Worm (Caenorhabditis elegans): ENCODE results near the gene srv-26.
A peak's percentile ranks its signal among the peaks of the same experiment; 100 is the strongest.

Gene srv-26

ce11 chrIV:6303642-6304041 lies 2.0 kb upstream of the srv-26 start, which contains the start of gene srv-25:
srv-25 (minus strand) TSS chrIV:6303742.
- TF ChIP-seq ceh-20 (GFP tag; IDR thresholded peaks at IDR 0.05) (no peak), saeg-2 (GFP tag; IDR thresholded peaks at IDR 0.05) (no peak), rbr-2 (tag; optimal IDR thresholded peaks at IDR 0.05) (no peak), ztf-11 (tag; optimal IDR thresholded peaks at IDR 0.05) (no peak)

- TF ChIP-seq D1046.2 (GFP tag; IDR thresholded peaks at IDR 0.05) (no peak), unc-62 (GFP tag; optimal IDR thresholded peaks at IDR 0.05 in 1 of 2) (peak in 1 of 2 experiments; percentile 96), unc-62 (tag; optimal IDR thresholded peaks at IDR 0.05) (no peak)
Observed at ce11 chrIV:6299523-6299922, 2.1 kb downstream of the srv-26 start.

- no peak for TF ChIP-seq daf-8 (GFP tag; IDR thresholded peaks at IDR 0.05)
- no peak for TF ChIP-seq nhr-28 (tag; optimal IDR thresholded peaks at IDR 0.05)
- no peak for TF ChIP-seq R02D3.7 (tag; optimal IDR thresholded peaks at IDR 0.05)
- no peak for TF ChIP-seq F26F4.8 (GFP tag; conservative IDR thresholded peaks at IDR 0.05)
- no peak for TF ChIP-seq lin-38 (GFP tag; IDR thresholded peaks at IDR 0.05)
- no peak for TF ChIP-seq aha-1 (tag)
- TF ChIP-seq ZK546.5 (tag; optimal IDR thresholded peaks at IDR 0.05): no peak
- no peak for TF ChIP-seq saeg-2 (GFP tag; IDR thresholded peaks at IDR 0.05)
- no peak for TF ChIP-seq egl-27 (tag; optimal IDR thresholded peaks at IDR 0.05)
- TF ChIP-seq gei-8 (GFP tag; optimal IDR thresholded peaks at IDR 0.05): no peak
- no peak for TF ChIP-seq fos-1 (tag; optimal IDR thresholded peaks at IDR 0.05)
- no peak for TF ChIP-seq zip-2 (tag; optimal IDR thresholded peaks at IDR 0.05)
- no peak for TF ChIP-seq attf-4 (tag; optimal IDR thresholded peaks at IDR 0.05)
- TF ChIP-seq dmd-8 (GFP tag; IDR thresholded peaks at IDR 0.05): no peak
- no peak for TF ChIP-seq nhr-10 (tag; optimal IDR thresholded peaks at IDR 0.05)
- TF ChIP-seq madf-5 (GFP tag; IDR thresholded peaks at IDR 0.05): no peak
- TF ChIP-seq pha-4 (GFP tag; IDR thresholded peaks at IDR 0.05): no peak
- no peak for TF ChIP-seq pha-4 (tag; optimal IDR thresholded peaks at IDR 0.05)
- TF ChIP-seq sdz-12 (GFP tag; optimal IDR thresholded peaks at IDR 0.05): no peak
Observed at ce11 chrIV:6298253-6298652, 3.4 kb downstream of the srv-26 start, which contains the start of gene srv-27. srv-27 (minus strand) TSS chrIV:6298353.

DNA sequence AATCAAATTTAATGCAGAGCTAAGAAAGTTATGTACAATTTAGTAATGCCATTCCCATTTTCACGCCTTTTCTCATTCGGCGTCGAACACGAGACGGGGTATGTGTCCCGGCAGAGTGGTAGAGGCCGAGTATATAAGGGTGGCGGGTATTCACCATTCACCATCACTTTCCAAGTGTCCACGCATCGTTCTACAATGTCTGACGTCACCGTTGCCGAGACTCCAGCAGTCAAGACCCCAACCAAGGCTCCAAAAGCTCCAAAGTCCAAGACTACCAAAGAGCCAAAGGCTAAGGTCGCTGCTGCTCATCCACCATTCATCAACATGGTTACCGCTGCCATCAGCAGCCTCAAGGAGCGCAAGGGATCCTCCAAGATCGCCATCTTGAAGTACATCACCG lies 7.6 kb downstream of the srv-26 start, which contains the start of gene hil-2:
Gene hil-2, plus strand, starts transcription at position 160 of the 400 bp plus-strand sequence.
- no peak for TF ChIP-seq dmd-6 (GFP tag; IDR thresholded peaks at IDR 0.05)
- TF ChIP-seq zip-2 (tag; optimal IDR thresholded peaks at IDR 0.05): no peak
- TF ChIP-seq madf-5 (GFP tag; IDR thresholded peaks at IDR 0.05): no peak
- TF ChIP-seq hif-1 (tag; optimal IDR thresholded peaks at IDR 0.05): no peak
- TF ChIP-seq zip-11 (GFP tag; IDR thresholded peaks at IDR 0.05): no peak
- no peak for TF ChIP-seq F44E2.7 (GFP tag; IDR thresholded peaks at IDR 0.05)
- no peak for TF ChIP-seq F49E8.2 (tag; optimal IDR thresholded peaks at IDR 0.05; ENCODE audit: borderline replicate concordance)
- no peak for TF ChIP-seq nhr-42 (GFP tag; IDR thresholded peaks at IDR 0.05)
- TF ChIP-seq T26A8.4 (GFP tag; IDR thresholded peaks at IDR 0.05): no peak
- no peak for TF ChIP-seq dmd-9 (GFP tag; IDR thresholded peaks at IDR 0.05)
- TF ChIP-seq lir-3 (tag; optimal IDR thresholded peaks at IDR 0.05): no peak
- TF ChIP-seq lsy-2 (tag; optimal IDR thresholded peaks at IDR 0.05): no peak
- peak; percentile 4 for TF ChIP-seq dve-1 (tag; optimal IDR thresholded peaks at IDR 0.05; ENCODE audit: insufficient read depth)
- TF ChIP-seq unc-39 (tag; optimal IDR thresholded peaks at IDR 0.05): no peak
- no peak for TF ChIP-seq duxl-1 (tag; optimal IDR thresholded peaks at IDR 0.05; ENCODE audit: poor library complexity)
- no peak for TF ChIP-seq mxl-3 (GFP tag; optimal IDR thresholded peaks at IDR 0.05)
- TF ChIP-seq dmd-8 (GFP tag; IDR thresholded peaks at IDR 0.05): no peak
- no peak for TF ChIP-seq ZK337.2 (GFP tag; IDR thresholded peaks at IDR 0.05)
- no peak for TF ChIP-seq lin-38 (GFP tag; IDR thresholded peaks at IDR 0.05)
- TF ChIP-seq lin-39 (tag; optimal IDR thresholded peaks at IDR 0.05): no peak
- TF ChIP-seq snpc-1.2 (GFP tag; IDR thresholded peaks at IDR 0.05): 0 out of 2 replicates have a peak, but pooled peaks have one; percentile 27
- peak in 1 of 2 experiments; percentile 66 for TF ChIP-seq unc-62 (GFP tag; optimal IDR thresholded peaks at IDR 0.05 in 1 of 2)
- no peak for TF ChIP-seq unc-62 (tag; optimal IDR thresholded peaks at IDR 0.05)

Data from whole organism, L4 larva.